Fruit fly (Drosophila melanogaster) whole organism, embryonic: ENCODE results near the gene Ugt305A1.
A peak's percentile ranks its signal among the peaks of the same experiment; 100 is the strongest.

Experiments
- Abd-B ChIP-seq: fragments of 200-800 bp; sonication (Bioruptor generic); optimal IDR thresholded peaks from 2 replicates; lab custom pipeline; 2018; ENCODE audit warnings: missing biosample characterization, mild to moderate bottlenecking, missing genetic modification characterization, moderate library complexity
- Aef1 ChIP-seq: fragments of 200-800 bp; sonication (Bioruptor generic); IDR thresholded peaks from 3 replicates; pipeline ENCODE4 v1.3.6; 2022; ENCODE audit warnings: missing biosample characterization, missing genetic modification characterization
- Blimp-1 ChIP-seq: fragments of 200-800 bp; sonication (Bioruptor generic); optimal IDR thresholded peaks from 3 replicates; lab custom pipeline; 2018; ENCODE audit warnings: missing biosample characterization, missing genetic modification characterization, mild to moderate bottlenecking, moderate library complexity, missing genetic modification reagents
- Bteb2 ChIP-seq: fragments of 200-800 bp; sonication (Bioruptor generic); optimal IDR thresholded peaks from 2 replicates; lab custom pipeline; 2016; ENCODE audit warnings: missing biosample characterization, missing genetic modification characterization
- CG10209 ChIP-seq: fragments of 200-800 bp; sonication (Bioruptor generic); optimal IDR thresholded peaks from 3 replicates; lab custom pipeline; 2017; ENCODE audit warnings: missing biosample characterization, mild to moderate bottlenecking, missing genetic modification characterization, missing genetic modification reagents
- CG10431 ChIP-seq: fragments of 200-800 bp; sonication (Bioruptor generic); optimal IDR thresholded peaks from 3 replicates; lab custom pipeline; 2018; ENCODE audit warnings: missing biosample characterization, mild to moderate bottlenecking, missing genetic modification characterization
- CG11504 ChIP-seq: fragments of 200-800 bp; sonication (Bioruptor generic); optimal IDR thresholded peaks from 3 replicates; lab custom pipeline; 2019; ENCODE audit warnings: missing biosample characterization, mild to moderate bottlenecking, missing genetic modification characterization, moderate library complexity
- CG12219 ChIP-seq: fragments of 200-800 bp; sonication (Bioruptor generic); optimal IDR thresholded peaks from 3 replicates; lab custom pipeline; 2018; ENCODE audit warnings: missing biosample characterization, mild to moderate bottlenecking, missing genetic modification characterization
- CG13123 ChIP-seq: fragments of 200-800 bp; sonication (Bioruptor generic); optimal IDR thresholded peaks from 2 replicates; lab custom pipeline; 2016; ENCODE audit warnings: missing biosample characterization, missing genetic modification characterization
- CG14667 ChIP-seq: fragments of 200-800 bp; sonication (Bioruptor generic); IDR thresholded peaks from 2 replicates; pipeline ENCODE4 v1.3.6; 2022; ENCODE audit warnings: missing biosample characterization, missing genetic modification characterization
- CG14860 ChIP-seq: fragments of 200-800 bp; sonication (Bioruptor generic); IDR thresholded peaks from 3 replicates; pipeline ENCODE4 v1.3.6; 2022; ENCODE audit warnings: missing biosample characterization, missing genetic modification characterization; ENCODE audit not compliant: partially characterized antibody
- CG17829 ChIP-seq: fragments of 200-800 bp; optimal IDR thresholded peaks from 2 replicates; lab custom pipeline; 2019; ENCODE audit warnings: missing biosample characterization, mild to moderate bottlenecking, missing genetic modification characterization, moderate library complexity
- CG1832 ChIP-seq: fragments of 200-800 bp; sonication (Bioruptor generic); optimal IDR thresholded peaks from 2 replicates; lab custom pipeline; 2017; ENCODE audit warnings: missing biosample characterization, mild to moderate bottlenecking, missing genetic modification characterization, inconsistent platforms
- CG18476 ChIP-seq: fragments of 200-800 bp; sonication (Bioruptor generic); optimal IDR thresholded peaks from 2 replicates; lab custom pipeline; 2016; ENCODE audit warnings: missing biosample characterization, mild to moderate bottlenecking, missing genetic modification characterization
- CG2712 ChIP-seq: fragments of 200-800 bp; optimal IDR thresholded peaks from 3 replicates; lab custom pipeline; 2019; ENCODE audit warnings: missing biosample characterization, mild to moderate bottlenecking, missing genetic modification characterization, moderate library complexity
- CG31224 ChIP-seq: fragments of 200-800 bp; sonication (Bioruptor generic); IDR thresholded peaks from 2 replicates; pipeline ENCODE4 v1.3.6; 2022; ENCODE audit warnings: missing biosample characterization, missing genetic modification characterization
- CG3847 ChIP-seq: fragments of 200-800 bp; sonication (Bioruptor generic); IDR thresholded peaks from 2 replicates; pipeline ENCODE4 v1.3.6; 2022; ENCODE audit warnings: missing biosample characterization, missing genetic modification characterization
- CG4404 ChIP-seq: fragments of 200-800 bp; sonication (Bioruptor generic); IDR thresholded peaks from 2 replicates; pipeline ENCODE4 v1.3.6; 2022; ENCODE audit warnings: missing biosample characterization, missing genetic modification characterization
- CG5245 ChIP-seq: fragments of 200-800 bp; sonication (Bioruptor generic); optimal IDR thresholded peaks from 3 replicates; lab custom pipeline; 2016; ENCODE audit warnings: missing biosample characterization, missing genetic modification characterization
- CG6854 ChIP-seq: fragments of 200-800 bp; sonication (Bioruptor generic); optimal IDR thresholded peaks from 3 replicates; lab custom pipeline; 2017; ENCODE audit warnings: missing biosample characterization, mild to moderate bottlenecking, missing genetic modification characterization
- CG7271 ChIP-seq: fragments of 200-800 bp; sonication (Bioruptor generic); optimal IDR thresholded peaks from 2 replicates; lab custom pipeline; 2018; ENCODE audit warnings: missing biosample characterization, mild to moderate bottlenecking, missing genetic modification characterization, moderate library complexity
- CG7556 ChIP-seq: fragments of 200-800 bp; sonication (Bioruptor generic); optimal IDR thresholded peaks from 2 replicates; lab custom pipeline; 2017; ENCODE audit warnings: missing biosample characterization, mild to moderate bottlenecking, missing genetic modification characterization
- CG8944 ChIP-seq: fragments of 200-800 bp; sonication (Bioruptor generic); optimal IDR thresholded peaks from 3 replicates; lab custom pipeline; 2016; ENCODE audit warnings: missing biosample characterization, missing genetic modification characterization
- CG9817 ChIP-seq: fragments of 200-800 bp; sonication (Bioruptor generic); optimal IDR thresholded peaks from 2 replicates; lab custom pipeline; 2018; ENCODE audit warnings: missing biosample characterization, mild to moderate bottlenecking, missing genetic modification characterization, moderate library complexity
- Dad ChIP-seq: fragments of 200-800 bp; sonication (Bioruptor generic); optimal IDR thresholded peaks from 3 replicates; lab custom pipeline; 2016; ENCODE audit warnings: missing biosample characterization, missing genetic modification characterization
- Dp ChIP-seq: fragments of 200-800 bp; sonication (Bioruptor generic); optimal IDR thresholded peaks from 2 replicates; lab custom pipeline; 2018; ENCODE audit warnings: missing biosample characterization, mild to moderate bottlenecking, missing genetic modification characterization, moderate library complexity
- HLH4C ChIP-seq: fragments of 200-800 bp; sonication (Bioruptor generic); IDR thresholded peaks from 3 replicates; pipeline ENCODE4 v1.3.6; 2022; ENCODE audit warnings: missing biosample characterization, missing genetic modification characterization; ENCODE audit not compliant: partially characterized antibody
- Hr3 ChIP-seq: fragments of 200-800 bp; sonication (Bioruptor generic); optimal IDR thresholded peaks from 3 replicates; lab custom pipeline; 2016; ENCODE audit warnings: missing biosample characterization, missing genetic modification characterization
- Lhr ChIP-seq: fragments of 200-800 bp; sonication (Bioruptor generic); optimal IDR thresholded peaks from 3 replicates; lab custom pipeline; 2017; ENCODE audit warnings: mild to moderate bottlenecking, missing biosample characterization, missing genetic modification reagents, missing genetic modification characterization
- Lpt ChIP-seq: fragments of >200 bp; optimal IDR thresholded peaks from 2 replicates; lab custom pipeline; 2018; ENCODE audit warnings: missing biosample characterization, missing genetic modification characterization
- NC2α ChIP-seq: fragments of 200-800 bp; sonication (Bioruptor generic); optimal IDR thresholded peaks from 2 replicates; lab custom pipeline; 2016; ENCODE audit warnings: missing biosample characterization, missing genetic modification characterization
- Rfx ChIP-seq: fragments of 200-800 bp; sonication (Bioruptor generic); IDR thresholded peaks from 2 replicates; pipeline ENCODE4 v1.3.6; 2022; ENCODE audit warnings: missing biosample characterization, missing genetic modification characterization
- Sin3A ChIP-seq: fragments of >200 bp; optimal IDR thresholded peaks from 2 replicates; lab custom pipeline; 2018
- Sox102F ChIP-seq: fragments of 200-800 bp; sonication (Bioruptor generic); optimal IDR thresholded peaks from 2 replicates; lab custom pipeline; 2018; ENCODE audit warnings: missing biosample characterization, mild to moderate bottlenecking, missing genetic modification characterization, moderate library complexity
- aop ChIP-seq: fragments of 200-800 bp; sonication (Bioruptor generic); IDR thresholded peaks from 2 replicates; pipeline ENCODE4 v1.3.6; 2022; ENCODE audit warnings: missing biosample characterization, missing genetic modification characterization
- br ChIP-seq: fragments of >200 bp; optimal IDR thresholded peaks from 2 replicates; lab custom pipeline; 2017
- cad ChIP-seq: fragments of >200 bp; optimal IDR thresholded peaks from 2 replicates; lab custom pipeline; 2017; ENCODE audit warnings: missing biosample characterization, missing genetic modification characterization
- eyg ChIP-seq: fragments of 200-800 bp; sonication (Bioruptor generic); optimal IDR thresholded peaks from 3 replicates; lab custom pipeline; 2016; ENCODE audit warnings: missing biosample characterization, missing genetic modification characterization
- fd3F ChIP-seq: fragments of 200-800 bp; sonication (Bioruptor generic); optimal IDR thresholded peaks from 2 replicates; lab custom pipeline; 2018; ENCODE audit warnings: missing biosample characterization, mild to moderate bottlenecking, missing genetic modification characterization, moderate library complexity
- gcm2 ChIP-seq: fragments of 200-800 bp; sonication (Bioruptor generic); optimal IDR thresholded peaks from 2 replicates; lab custom pipeline; 2016; ENCODE audit warnings: missing biosample characterization, missing genetic modification characterization
- gfzf ChIP-seq: fragments of 200-800 bp; sonication (Bioruptor generic); optimal IDR thresholded peaks from 2 replicates; lab custom pipeline; 2016; ENCODE audit warnings: missing biosample characterization, mild to moderate bottlenecking, missing genetic modification characterization, moderate library complexity
- her ChIP-seq: fragments of 200-800 bp; sonication (Bioruptor generic); optimal IDR thresholded peaks from 2 replicates; lab custom pipeline; 2016; ENCODE audit warnings: missing biosample characterization, missing genetic modification characterization
- ind ChIP-seq: fragments of 200-800 bp; sonication (Bioruptor generic); optimal IDR thresholded peaks from 3 replicates; lab custom pipeline; 2016; ENCODE audit warnings: missing biosample characterization, missing genetic modification characterization
- lab ChIP-seq: fragments of 200-800 bp; sonication (Bioruptor generic); optimal IDR thresholded peaks from 3 replicates; lab custom pipeline; 2017; ENCODE audit warnings: missing biosample characterization, missing genetic modification characterization, mild to moderate bottlenecking, moderate library complexity, missing genetic modification reagents
- nmo ChIP-seq: fragments of 200-800 bp; sonication (Bioruptor generic); optimal IDR thresholded peaks from 2 replicates; lab custom pipeline; 2018; ENCODE audit warnings: missing biosample characterization, mild to moderate bottlenecking, missing genetic modification characterization, moderate library complexity
- psq ChIP-seq: fragments of 200-800 bp; sonication (Bioruptor generic); optimal IDR thresholded peaks from 2 replicates; lab custom pipeline; 2017; ENCODE audit warnings: missing biosample characterization, missing genetic modification characterization
- sens ChIP-seq: fragments of 200-800 bp; sonication (Bioruptor generic); peaks from one replicate; lab custom pipeline; 2016; ENCODE audit warnings: missing biosample characterization, missing genetic modification characterization
- slbo ChIP-seq: fragments of 200-800 bp; sonication (Bioruptor generic); IDR thresholded peaks from 2 replicates; pipeline ENCODE4 v1.3.6; 2022; ENCODE audit warnings: missing biosample characterization, missing genetic modification characterization
- sqz ChIP-seq: fragments of 200-800 bp; sonication (Bioruptor generic); optimal IDR thresholded peaks from 3 replicates; lab custom pipeline; 2018; ENCODE audit warnings: missing biosample characterization, mild to moderate bottlenecking, missing genetic modification characterization
- ssp ChIP-seq: fragments of 200-800 bp; sonication (Bioruptor generic); IDR thresholded peaks from 2 replicates; pipeline ENCODE4 v1.3.6; 2022; ENCODE audit warnings: missing biosample characterization, missing genetic modification characterization
- stwl ChIP-seq: fragments of 200-800 bp; sonication (Bioruptor generic); optimal IDR thresholded peaks from 3 replicates; lab custom pipeline; 2018; ENCODE audit warnings: missing biosample characterization, mild to moderate bottlenecking, missing genetic modification characterization, moderate library complexity
- zen ChIP-seq: fragments of 200-800 bp; sonication (Bioruptor generic); optimal IDR thresholded peaks from 3 replicates; lab custom pipeline; 2018; ENCODE audit warnings: missing biosample characterization, mild to moderate bottlenecking, missing genetic modification characterization, moderate library complexity

Gene Ugt305A1

dm6 chr3L:4071561-4072049 lies 12.0 kb downstream of the Ugt305A1 start, which contains the start of gene wit (continued):
- TF ChIP-seq Rfx (GFP tag; lab: Robert Waterston, UW) (peak; percentile 31; the same call in 1 of the 2 replicates), gfzf (GFP tag; lab: Kevin White, UChicago) (peak; percentile 32), br (lab: Kevin White, UChicago) (no peak), CG5245 (no peak), nmo (GFP tag; lab: Kevin White, UChicago) (no peak), ind (no peak), Blimp-1 (GFP tag; lab: Kevin White, UChicago) (no peak), CG11504 (tag; lab: Kevin White, UChicago) (no peak), Lpt (no peak), CG31224 (GFP tag; lab: Robert Waterston, UW) (no peak), sens (peak; percentile 65), CG4404 (GFP tag; lab: Robert Waterston, UW) (no peak), Dp (GFP tag; lab: Kevin White, UChicago) (peak; percentile 6), CG8944 (GFP tag; lab: Kevin White, UChicago) (no peak), lab (GFP tag; lab: Kevin White, UChicago) (peak; percentile 60), CG3847 (GFP tag; lab: Robert Waterston, UW) (no peak), Sin3A (lab: Kevin White, UChicago) (no peak), her (peak; percentile 36), Dad (GFP tag; lab: Kevin White, UChicago) (no peak), Abd-B (no peak), fd3F (no peak), zen (tag; lab: Kevin White, UChicago) (no peak), stwl (no peak), CG13123 (GFP tag; lab: Kevin White, UChicago) (no peak), Aef1 (GFP tag; lab: Robert Waterston, UW) (no peak), CG9817 (tag; lab: Kevin White, UChicago) (no peak), sqz (GFP tag; lab: Kevin White, UChicago) (peak; percentile 53), gcm2 (GFP tag; lab: Kevin White, UChicago) (no peak), Hr3 (GFP tag; lab: Kevin White, UChicago) (no peak), CG12219 (GFP tag; lab: Kevin White, UChicago) (no peak), CG1832 (GFP tag; lab: Kevin White, UChicago) (no peak), ssp (GFP tag; lab: Robert Waterston, UW) (no peak), CG10431 (GFP tag; lab: Kevin White, UChicago) (no peak), aop (GFP tag; lab: Robert Waterston, UW) (no peak), CG14860 (GFP tag; lab: Robert Waterston, UW) (no peak), HLH4C (GFP tag; lab: Robert Waterston, UW) (no peak), CG2712 (no peak), CG14667 (GFP tag; lab: Robert Waterston, UW) (no peak), CG17829 (tag; lab: Kevin White, UChicago) (no peak), cad (GFP tag; lab: Kevin White, UChicago) (no peak), CG7556 (GFP tag; lab: Kevin White, UChicago) (no peak), CG10209 (GFP tag; lab: Kevin White, UChicago) (no peak), Sox102F (GFP tag; lab: Kevin White, UChicago) (peak; percentile 12), NC2α (no peak), eyg (GFP tag; lab: Kevin White, UChicago) (peak; percentile 41), psq (GFP tag; lab: Kevin White, UChicago) (peak; percentile 92), CG18476 (GFP tag; lab: Kevin White, UChicago) (no peak), Lhr (no peak), CG7271 (tag; lab: Kevin White, UChicago) (no peak), slbo (GFP tag; lab: Robert Waterston, UW) (0 out of 2 replicates have a peak, but pooled peaks have one; percentile 36), Bteb2 (no peak), CG6854 (GFP tag; lab: Kevin White, UChicago) (peak; percentile 65)
